Worm (Caenorhabditis elegans): ENCODE data around the gene T19C4.5.

DNA sequence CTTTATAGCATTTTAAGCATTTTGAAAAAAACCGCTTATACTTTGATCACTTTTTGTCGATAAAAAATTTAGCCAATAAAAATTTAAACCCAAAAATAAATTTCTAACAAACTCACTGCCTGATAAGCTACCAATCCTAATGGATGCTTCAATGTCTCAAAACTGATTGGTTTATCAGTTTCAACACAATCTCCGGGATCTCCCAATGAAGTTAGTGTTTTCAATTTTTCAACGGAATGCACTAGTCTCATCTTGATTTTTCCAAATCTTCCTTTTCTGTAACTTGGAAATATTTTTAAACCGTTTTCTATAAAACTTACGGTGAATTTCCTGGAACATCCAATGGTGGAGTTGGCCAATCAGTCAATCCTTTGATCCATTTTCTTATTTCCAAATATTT lies 51.7 kb downstream of the T19C4.5 start:
- TF ChIP-seq nhr-12 (tag; optimal IDR thresholded peaks at IDR 0.05) (no peak), mab-9 (GFP tag; IDR thresholded peaks at IDR 0.05) (no peak), egl-27 (tag; optimal IDR thresholded peaks at IDR 0.05) (no peak), mdl-1 (tag; optimal IDR thresholded peaks at IDR 0.05) (no peak), mep-1 (tag; optimal IDR thresholded peaks at IDR 0.05) (no peak), ceh-8 (GFP tag; optimal IDR thresholded peaks at IDR 0.05) (no peak), nhr-237 (tag; optimal IDR thresholded peaks at IDR 0.05) (no peak), aly-2 (tag; optimal IDR thresholded peaks at IDR 0.05) (no peak)

Data from whole organism, L1 larva.